Fruit fly (Drosophila melanogaster) whole organism, embryonic: ENCODE measurements around the gene Mzt1.
A peak's percentile ranks its signal among the peaks of the same experiment; 100 is the strongest.

Experiments used
- Aef1 ChIP-seq: fragments of 200-800 bp; sonication (Bioruptor generic); IDR thresholded peaks from 3 replicates; pipeline ENCODE4 v1.3.6; 2022; ENCODE audit warnings: missing biosample characterization, missing genetic modification characterization
- Antp ChIP-seq: fragments of 200-800 bp; sonication (Bioruptor generic); optimal IDR thresholded peaks from 3 replicates; lab custom pipeline; 2016; ENCODE audit warnings: missing biosample characterization, missing genetic modification characterization
- CG11093 ChIP-seq: fragments of 200-800 bp; sonication (Bioruptor generic); IDR thresholded peaks from 3 replicates; pipeline ENCODE4 v1.3.6; 2022; ENCODE audit warnings: missing biosample characterization, missing genetic modification characterization
- CG11560 ChIP-seq: fragments of 200-800 bp; sonication (Bioruptor generic); IDR thresholded peaks from 3 replicates; pipeline ENCODE4 v1.3.6; 2022; ENCODE audit warnings: missing biosample characterization, missing genetic modification characterization
- CG13775 ChIP-seq: fragments of 200-800 bp; sonication (Bioruptor generic); optimal IDR thresholded peaks from 3 replicates; lab custom pipeline; 2017; ENCODE audit warnings: missing biosample characterization, mild to moderate bottlenecking, missing genetic modification characterization
- CG14667 ChIP-seq: fragments of 200-800 bp; sonication (Bioruptor generic); IDR thresholded peaks from 2 replicates; pipeline ENCODE4 v1.3.6; 2022; ENCODE audit warnings: missing biosample characterization, missing genetic modification characterization
- CG15011 ChIP-seq: fragments of 200-800 bp; sonication (Bioruptor generic); optimal IDR thresholded peaks from 3 replicates; lab custom pipeline; 2018; ENCODE audit warnings: missing biosample characterization, mild to moderate bottlenecking, missing genetic modification characterization
- CG18262 ChIP-seq: fragments of 200-800 bp; optimal IDR thresholded peaks from 3 replicates; lab custom pipeline; 2019; ENCODE audit warnings: missing biosample characterization, mild to moderate bottlenecking, missing genetic modification characterization, moderate library complexity
- CG18619 ChIP-seq: fragments of 200-800 bp; sonication (Bioruptor generic); optimal IDR thresholded peaks from 3 replicates; lab custom pipeline; 2017; ENCODE audit warnings: missing biosample characterization, mild to moderate bottlenecking, missing genetic modification characterization
- CG2199 ChIP-seq: fragments of 200-800 bp; sonication (Bioruptor generic); IDR thresholded peaks from 3 replicates; pipeline ENCODE4 v1.3.6; 2022; ENCODE audit warnings: missing biosample characterization, missing genetic modification characterization
- CG42726 ChIP-seq: fragments of 200-800 bp; sonication (Bioruptor generic); IDR thresholded peaks from 2 replicates; pipeline ENCODE4 v1.3.6; 2022; ENCODE audit warnings: missing biosample characterization, missing genetic modification characterization; ENCODE audit not compliant: partially characterized antibody
- CG4707 ChIP-seq: fragments of 200-800 bp; sonication (Bioruptor generic); optimal IDR thresholded peaks from 2 replicates; lab custom pipeline; 2018; ENCODE audit warnings: missing biosample characterization, mild to moderate bottlenecking, missing genetic modification characterization, moderate library complexity
- CG5953 ChIP-seq: fragments of 200-800 bp; sonication (Bioruptor generic); IDR thresholded peaks from 2 replicates; pipeline ENCODE4 v1.3.6; 2022; ENCODE audit warnings: missing biosample characterization, missing genetic modification characterization
- CG6175 ChIP-seq: fragments of 200-800 bp; sonication (Bioruptor generic); IDR thresholded peaks from 3 replicates; pipeline ENCODE4 v1.3.6; 2022; ENCODE audit warnings: missing biosample characterization, missing genetic modification characterization
- CG6683 ChIP-seq: fragments of 200-800 bp; sonication (Bioruptor generic); optimal IDR thresholded peaks from 2 replicates; lab custom pipeline; 2017; ENCODE audit warnings: missing biosample characterization, mild to moderate bottlenecking, missing genetic modification characterization, missing genetic modification reagents
- CG6689 ChIP-seq: fragments of 200-800 bp; sonication (Bioruptor generic); IDR thresholded peaks from 2 replicates; pipeline ENCODE4 v1.3.6; 2022; ENCODE audit warnings: missing biosample characterization, missing genetic modification characterization
- CG6854 ChIP-seq: fragments of 200-800 bp; sonication (Bioruptor generic); optimal IDR thresholded peaks from 3 replicates; lab custom pipeline; 2017; ENCODE audit warnings: missing biosample characterization, mild to moderate bottlenecking, missing genetic modification characterization
- CG7745 ChIP-seq: fragments of 200-800 bp; sonication (Bioruptor generic); optimal IDR thresholded peaks from 2 replicates; lab custom pipeline; 2018; ENCODE audit warnings: missing biosample characterization, mild to moderate bottlenecking, missing genetic modification characterization, moderate library complexity
- CG8089 ChIP-seq: fragments of 200-800 bp; sonication (Bioruptor generic); optimal IDR thresholded peaks from 3 replicates; lab custom pipeline; 2016; ENCODE audit warnings: missing biosample characterization, missing genetic modification characterization
- CG8924 ChIP-seq: fragments of 200-800 bp; optimal IDR thresholded peaks from 3 replicates; lab custom pipeline; 2019; ENCODE audit warnings: missing biosample characterization, mild to moderate bottlenecking, missing genetic modification characterization, moderate library complexity
- E2f1 ChIP-seq: fragments of 200-800 bp; sonication (Bioruptor generic); IDR thresholded peaks from 2 replicates; pipeline ENCODE4 v1.3.6; 2022; ENCODE audit warnings: missing biosample characterization, missing genetic modification characterization
- Elba2 ChIP-seq: fragments of 200-800 bp; sonication (Bioruptor generic); optimal IDR thresholded peaks from 3 replicates; lab custom pipeline; 2016; ENCODE audit warnings: missing biosample characterization, missing genetic modification characterization
- GATAe ChIP-seq: fragments of 200-800 bp; sonication (Bioruptor generic); conservative IDR thresholded peaks from 2 replicates; pipeline ENCODE4 v1.3.6; 2022; ENCODE audit warnings: missing biosample characterization, missing genetic modification characterization
- Kr ChIP-seq: fragments of 200-800 bp; sonication (Bioruptor generic); optimal IDR thresholded peaks from 2 replicates; lab custom pipeline; 2017; ENCODE audit warnings: missing biosample characterization, mild to moderate bottlenecking, missing genetic modification characterization
- Mad ChIP-seq: fragments of 200-800 bp; sonication (Bioruptor generic); optimal IDR thresholded peaks from 2 replicates; lab custom pipeline; 2016; ENCODE audit warnings: missing biosample characterization, missing genetic modification characterization
- Neu2 ChIP-seq: fragments of 200-800 bp; sonication (Bioruptor generic); optimal IDR thresholded peaks from 3 replicates; lab custom pipeline; 2016; ENCODE audit warnings: missing biosample characterization, missing genetic modification characterization, borderline replicate concordance
- Usf ChIP-seq: fragments of 200-800 bp; sonication (Bioruptor generic); optimal IDR thresholded peaks from 2 replicates; lab custom pipeline; 2017; ENCODE audit warnings: missing genotype, missing biosample characterization, missing genetic modification characterization
- az2 ChIP-seq: fragments of 200-800 bp; sonication (Bioruptor generic); optimal IDR thresholded peaks from 3 replicates; lab custom pipeline; 2016; ENCODE audit warnings: missing biosample characterization, missing genetic modification characterization
- dati ChIP-seq: fragments of 200-800 bp; sonication (Bioruptor generic); IDR thresholded peaks from 2 replicates; pipeline ENCODE4 v1.3.6; 2022; ENCODE audit warnings: missing biosample characterization, missing genetic modification characterization
- dm ChIP-seq: fragments of 200-800 bp; sonication (Bioruptor generic); optimal IDR thresholded peaks from 3 replicates; lab custom pipeline; 2016; ENCODE audit warnings: missing biosample characterization, missing genetic modification characterization
- dmrt11E ChIP-seq: fragments of 200-800 bp; sonication (Bioruptor generic); optimal IDR thresholded peaks from 3 replicates; lab custom pipeline; 2018; ENCODE audit warnings: missing biosample characterization, mild to moderate bottlenecking, missing genetic modification characterization, moderate library complexity
- ewg ChIP-seq: fragments of 200-800 bp; sonication (Bioruptor generic); optimal IDR thresholded peaks from 3 replicates; lab custom pipeline; 2017; ENCODE audit warnings: mild to moderate bottlenecking, missing biosample characterization, missing genetic modification reagents, missing genetic modification characterization
- gem ChIP-seq: fragments of 200-800 bp; sonication (Bioruptor generic); optimal IDR thresholded peaks from 2 replicates; lab custom pipeline; 2019; ENCODE audit warnings: missing biosample characterization, mild to moderate bottlenecking, missing genetic modification characterization, moderate library complexity
- her ChIP-seq: fragments of 200-800 bp; sonication (Bioruptor generic); optimal IDR thresholded peaks from 2 replicates; lab custom pipeline; 2016; ENCODE audit warnings: missing biosample characterization, missing genetic modification characterization
- inv ChIP-seq: fragments of 200-800 bp; sonication (Bioruptor generic); IDR thresholded peaks from 2 replicates; pipeline ENCODE4 v1.3.6; 2022; ENCODE audit warnings: missing biosample characterization, missing genetic modification characterization; ENCODE audit not compliant: partially characterized antibody
- jigr1 ChIP-seq: fragments of 200-800 bp; sonication (Bioruptor generic); IDR thresholded peaks from 3 replicates; pipeline ENCODE4 v1.3.6; 2022; ENCODE audit warnings: missing biosample characterization, missing genetic modification characterization
- kah ChIP-seq: fragments of 200-800 bp; sonication (Bioruptor generic); optimal IDR thresholded peaks from 2 replicates; lab custom pipeline; 2018; ENCODE audit warnings: missing biosample characterization, mild to moderate bottlenecking, missing genetic modification characterization
- ken ChIP-seq: fragments of 200-800 bp; sonication (Bioruptor generic); IDR thresholded peaks from 3 replicates; pipeline ENCODE4 v1.3.6; 2022; ENCODE audit warnings: missing biosample characterization, missing genetic modification characterization
- klu ChIP-seq: fragments of 200-800 bp; sonication (Bioruptor generic); IDR thresholded peaks from 2 replicates; pipeline ENCODE4 v1.3.6; 2022; ENCODE audit warnings: missing biosample characterization, missing genetic modification characterization
- lov ChIP-seq, 2 experiments: fragments of 200-800 bp in 1 of 2; fragments of >200 bp in 1 of 2; sonication (Bioruptor generic) in 1 of 2; IDR thresholded peaks in 1 of 2; optimal IDR thresholded peaks in 1 of 2; 2 replicates in 1 of 2; 3 replicates in 1 of 2; pipeline versions ENCODE4 v1.3.6 to Lab custom; 2017 to 2022; ENCODE audit warnings: missing biosample characterization in 1 of 2, missing genetic modification characterization in 1 of 2
- rib ChIP-seq: fragments of 200-800 bp; sonication (Bioruptor generic); IDR thresholded peaks from 2 replicates; pipeline ENCODE4 v1.3.6; 2022; ENCODE audit warnings: missing biosample characterization, missing genetic modification characterization
- row ChIP-seq: fragments of 200-800 bp; sonication (Bioruptor generic); IDR thresholded peaks from 3 replicates; pipeline ENCODE4 v1.3.6; 2022; ENCODE audit warnings: missing biosample characterization, missing genetic modification characterization
- salm ChIP-seq: fragments of 200-800 bp; sonication (Bioruptor generic); optimal IDR thresholded peaks from 2 replicates; lab custom pipeline; 2018; ENCODE audit warnings: missing biosample characterization, mild to moderate bottlenecking, missing genetic modification characterization
- sens-2 ChIP-seq: fragments of 200-800 bp; sonication (Bioruptor generic); IDR thresholded peaks from 2 replicates; pipeline ENCODE4 v1.3.6; 2022; ENCODE audit warnings: missing biosample characterization, missing genetic modification characterization
- seq ChIP-seq: fragments of 200-800 bp; sonication (Bioruptor generic); IDR thresholded peaks from 2 replicates; pipeline ENCODE4 v1.3.6; 2022; ENCODE audit warnings: missing biosample characterization, missing genetic modification characterization
- slp2 ChIP-seq: fragments of 200-800 bp; sonication (Bioruptor generic); optimal IDR thresholded peaks from 2 replicates; lab custom pipeline; 2016; ENCODE audit warnings: missing biosample characterization, missing genetic modification characterization
- tio ChIP-seq: fragments of 200-800 bp; sonication (Bioruptor generic); optimal IDR thresholded peaks from 2 replicates; lab custom pipeline; 2017; ENCODE audit warnings: missing biosample characterization, missing genetic modification characterization, inconsistent platforms
- wor ChIP-seq: fragments of 200-800 bp; sonication (Bioruptor generic); IDR thresholded peaks from 2 replicates; pipeline ENCODE4 v1.3.6; 2022; ENCODE audit warnings: missing biosample characterization, missing genetic modification characterization
- zen ChIP-seq: fragments of 200-800 bp; sonication (Bioruptor generic); optimal IDR thresholded peaks from 3 replicates; lab custom pipeline; 2018; ENCODE audit warnings: missing biosample characterization, mild to moderate bottlenecking, missing genetic modification characterization, moderate library complexity
- zfh1 ChIP-seq: fragments of 200-800 bp; sonication (Bioruptor generic); IDR thresholded peaks from 3 replicates; pipeline ENCODE4 v1.3.6; 2022; ENCODE audit warnings: missing biosample characterization, missing genetic modification characterization

Gene Mzt1

DNA sequence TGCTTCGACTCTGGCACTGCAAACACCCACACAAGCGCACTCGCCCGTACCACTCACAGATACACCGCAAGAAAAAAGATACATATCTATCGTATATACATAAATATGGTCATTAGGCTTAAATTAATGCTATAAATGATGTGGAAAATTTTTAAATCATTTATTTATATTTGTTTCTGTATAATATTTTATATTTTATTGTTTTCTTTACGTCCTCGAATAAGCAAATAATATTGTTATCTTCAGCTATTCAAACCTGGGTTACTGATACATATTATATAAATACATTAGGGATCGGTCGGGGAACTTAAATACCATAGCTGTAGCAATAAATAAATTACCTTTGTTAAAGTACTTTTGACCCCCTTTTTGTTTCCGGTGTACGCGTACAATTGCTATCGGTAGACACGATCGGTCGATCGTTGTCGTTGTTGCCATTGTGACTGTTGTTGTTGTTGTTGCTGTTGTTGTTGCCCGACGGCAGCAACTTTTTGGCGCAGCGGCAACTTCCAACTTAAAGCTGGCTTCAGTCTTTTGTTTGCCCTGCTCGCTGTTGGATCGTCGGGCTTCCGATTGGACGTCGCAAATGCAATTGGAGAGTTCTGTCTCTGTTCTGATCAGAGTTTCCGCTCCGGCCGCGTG lies 28.5 kb downstream of the Mzt1 start (continued):
- no peak for TF ChIP-seq CG6175 (GFP tag; lab: Robert Waterston, UW)
- no peak for TF ChIP-seq GATAe (GFP tag; lab: Robert Waterston, UW)
- no peak for TF ChIP-seq CG2199 (GFP tag; lab: Robert Waterston, UW)
- TF ChIP-seq CG11560 (tag; lab: Robert Waterston, UW) = no peak
- TF ChIP-seq CG6689 (GFP tag; lab: Robert Waterston, UW) = peak; percentile 61
- no peak for TF ChIP-seq dati
- no peak for TF ChIP-seq CG42726 (GFP tag; lab: Robert Waterston, UW)
- peak; percentile 66 for TF ChIP-seq az2 (GFP tag; lab: Kevin White, UChicago)
- no peak for TF ChIP-seq Neu2 (GFP tag; lab: Kevin White, UChicago)
- TF ChIP-seq Mad (GFP tag; lab: Kevin White, UChicago) = no peak
- TF ChIP-seq CG18262 (tag; lab: Kevin White, UChicago) = peak; percentile 82
- peak; percentile 46; the same call in 2 of the 3 replicates for TF ChIP-seq Aef1 (GFP tag; lab: Robert Waterston, UW)
- TF ChIP-seq CG4707 (GFP tag; lab: Kevin White, UChicago) = peak; percentile 6
- no peak for TF ChIP-seq dm (GFP tag; lab: Kevin White, UChicago)
- TF ChIP-seq CG14667 (GFP tag; lab: Robert Waterston, UW) = no peak
- TF ChIP-seq CG13775 (GFP tag; lab: Kevin White, UChicago) = peak; percentile 70
- peak; percentile 39; the same call in 1 of the 2 replicates for TF ChIP-seq wor (GFP tag; lab: Robert Waterston, UW)
- TF ChIP-seq CG15011 = peak; percentile 71
- TF ChIP-seq Elba2 (GFP tag; lab: Kevin White, UChicago) = peak; percentile 6
- TF ChIP-seq kah (GFP tag; lab: Kevin White, UChicago) = peak; percentile 62
- TF ChIP-seq inv (GFP tag; lab: Robert Waterston, UW) = no peak
- TF ChIP-seq CG18619 (GFP tag; lab: Kevin White, UChicago) = peak; percentile 75
- peak; percentile 73 for TF ChIP-seq row (GFP tag; lab: Robert Waterston, UW)
- 0 out of 3 replicates have a peak, but pooled peaks have one; percentile 16 for TF ChIP-seq ken (GFP tag; lab: Robert Waterston, UW)
- TF ChIP-seq CG8924 (tag; lab: Kevin White, UChicago) = peak; percentile 83
- no peak for TF ChIP-seq CG5953
- peak; percentile 11 for TF ChIP-seq Antp (GFP tag; lab: Kevin White, UChicago)
- no peak for TF ChIP-seq sens-2 (GFP tag; lab: Robert Waterston, UW)
- TF ChIP-seq Usf (GFP tag; lab: Kevin White, UChicago) = peak; percentile 6
- TF ChIP-seq CG6683 (GFP tag; lab: Kevin White, UChicago) = peak; percentile 56
- peak; percentile 29 for TF ChIP-seq zen (tag; lab: Kevin White, UChicago)
- peak; percentile 57 for TF ChIP-seq ewg (GFP tag; lab: Kevin White, UChicago)
- peak; percentile 75 for TF ChIP-seq tio (GFP tag; lab: Kevin White, UChicago)
- peak; percentile 36; the same call in 1 of the 2 replicates for TF ChIP-seq E2f1 (GFP tag; lab: Robert Waterston, UW)
- TF ChIP-seq jigr1 (GFP tag; lab: Robert Waterston, UW) = no peak
- no peak for TF ChIP-seq slp2
- peak; percentile 57 for TF ChIP-seq salm (tag; lab: Kevin White, UChicago)
- no peak for TF ChIP-seq Kr (GFP tag; lab: Kevin White, UChicago)
- TF ChIP-seq dmrt11E (tag; lab: Kevin White, UChicago) = peak; percentile 47
- no peak for TF ChIP-seq CG7745 (tag; lab: Kevin White, UChicago)
- no peak for TF ChIP-seq rib (GFP tag; lab: Robert Waterston, UW)
- 0 out of 2 replicates have a peak, but pooled peaks have one; percentile 49 for TF ChIP-seq seq (GFP tag; lab: Robert Waterston, UW)
- TF ChIP-seq klu (GFP tag; lab: Robert Waterston, UW) = peak; percentile 29; the same call in 1 of the 2 replicates
- TF ChIP-seq zfh1 (GFP tag; lab: Robert Waterston, UW) = 0 out of 3 replicates have a peak, but pooled peaks have one; percentile 25
- peak; percentile 36; the same call in 1 of the 3 replicates for TF ChIP-seq CG11093 (GFP tag; lab: Robert Waterston, UW)
- TF ChIP-seq gem = peak; percentile 88
- TF ChIP-seq lov (optimal IDR thresholded peaks at IDR 0.05; lab: Kevin White, UChicago) = no peak
- no peak for TF ChIP-seq lov (GFP tag; IDR thresholded peaks at IDR 0.05; lab: Robert Waterston, UW)
- no peak for TF ChIP-seq her (GFP tag; lab: Kevin White, UChicago)
- TF ChIP-seq CG6854 (GFP tag; lab: Kevin White, UChicago) = peak; percentile 63
- TF ChIP-seq CG8089 (GFP tag; lab: Kevin White, UChicago) = no peak
